Worm (Caenorhabditis elegans) whole organism, L4/young adult: ENCODE measurements around the gene H17B01.2.
"Not testable (repeated sequence)": the region's sequence is repeated elsewhere in the genome, so short reads cannot be mapped to it uniquely, and the experiment has no call there.

ENCODE experiments used
- W03F9.2 ChIP-seq: fragments of 150-350 bp; optimal IDR thresholded peaks from 2 replicates; lab custom pipeline; 2014; ENCODE audit warnings: missing biosample characterization, missing genetic modification characterization
- dao-5 ChIP-seq: sonication (generic microtip); optimal IDR thresholded peaks from 2 replicates; lab custom pipeline; 2016; ENCODE audit warnings: missing genotype, missing genetic modification characterization, moderate library complexity, missing compliant biosample characterization

ce11 chrII:1467711-1468110 is 2.7 kb upstream of the H17B01.2 start, which contains the start of gene Y51H7C.1:
- TF ChIP-seq W03F9.2, dao-5 (tag; lab: Kevin White, UChicago): not testable (repeated sequence)
